Worm (Caenorhabditis elegans) whole organism, young adult: ENCODE measurements around the gene ddl-2.
A peak's percentile ranks its signal among the peaks of the same experiment; 100 is the strongest.

ENCODE experiments used
- B0019.2 ChIP-seq: fragments of 200-800 bp; sonication (Bioruptor generic); conservative IDR thresholded peaks from 2 replicates; pipeline ENCODE4 v1.3.6; 2022; ENCODE audit warnings: missing genetic modification reagents, missing genetic modification characterization, missing compliant biosample characterization
- B0261.1 ChIP-seq: sonication (generic microtip); optimal IDR thresholded peaks from 2 replicates; lab custom pipeline; 2016; ENCODE audit warnings: mild to moderate bottlenecking, missing genetic modification characterization, moderate library complexity, missing compliant biosample characterization
- B0336.3 ChIP-seq: fragments of 200-800 bp; sonication (Bioruptor generic); IDR thresholded peaks from 2 replicates; pipeline ENCODE4 v1.3.6; 2022; ENCODE audit warnings: missing genetic modification characterization, missing compliant biosample characterization
- F33H1.4 ChIP-seq: fragments of 200-800 bp; sonication (Bioruptor generic); IDR thresholded peaks from 2 replicates; pipeline ENCODE4 v1.3.6; 2022; ENCODE audit warnings: missing genetic modification reagents, missing genetic modification characterization, missing compliant biosample characterization
- F37B4.10 ChIP-seq: fragments of 200-800 bp; sonication (Bioruptor generic); IDR thresholded peaks from 2 replicates; pipeline ENCODE4 v1.3.6; 2022; ENCODE audit warnings: missing genetic modification characterization, missing compliant biosample characterization
- F39B2.1 ChIP-seq: fragments of 200-800 bp; sonication (Bioruptor generic); IDR thresholded peaks from 2 replicates; pipeline ENCODE4 v1.3.6; 2022; ENCODE audit warnings: missing genetic modification reagents, missing genetic modification characterization, missing compliant biosample characterization
- F49E8.2 ChIP-seq: sonication (generic microtip); optimal IDR thresholded peaks from 3 replicates; lab custom pipeline; 2017; ENCODE audit warnings: missing genetic modification characterization, mild to moderate bottlenecking, missing compliant biosample characterization, antibody characterized with exemption, moderate library complexity; ENCODE audit not compliant: insufficient read depth
- Y53G8AR.9 ChIP-seq: fragments of 200-800 bp; sonication (Bioruptor generic); conservative IDR thresholded peaks from 2 replicates; pipeline ENCODE4 v1.3.6; 2022; ENCODE audit warnings: missing genetic modification reagents, missing genetic modification characterization, missing compliant biosample characterization
- Y79H2A.3 ChIP-seq: fragments of 200-800 bp; sonication (Bioruptor generic); conservative IDR thresholded peaks from 2 replicates; pipeline ENCODE4 v1.3.6; 2022; ENCODE audit warnings: missing genetic modification reagents, missing genetic modification characterization, missing compliant biosample characterization
- ZK185.1 ChIP-seq: sonication (generic microtip); optimal IDR thresholded peaks from 2 replicates; lab custom pipeline; 2016; ENCODE audit warnings: mild to moderate bottlenecking, missing genetic modification characterization, missing compliant biosample characterization; ENCODE audit not compliant: poor library complexity, severe bottlenecking
- ccch-3 ChIP-seq: fragments of 200-800 bp; sonication (Bioruptor generic); optimal IDR thresholded peaks from 2 replicates; lab custom pipeline; 2018; ENCODE audit warnings: mild to moderate bottlenecking, missing genetic modification characterization, missing compliant biosample characterization
- cebp-2 ChIP-seq: fragments of 200-800 bp; sonication (Bioruptor generic); IDR thresholded peaks from 2 replicates; pipeline ENCODE4 v1.3.6; 2022; ENCODE audit warnings: missing genetic modification characterization, missing compliant biosample characterization
- ceh-27 ChIP-seq: fragments of 200-800 bp; sonication (Bioruptor generic); optimal IDR thresholded peaks from 2 replicates; lab custom pipeline; 2018; ENCODE audit warnings: mild to moderate bottlenecking, missing genetic modification characterization, moderate library complexity, missing compliant biosample characterization
- die-1 ChIP-seq: sonication (generic microtip); optimal IDR thresholded peaks from 2 replicates; lab custom pipeline; 2016; ENCODE audit warnings: missing genotype, mild to moderate bottlenecking, missing genetic modification characterization, missing compliant biosample characterization
- dpl-1 ChIP-seq: fragments of 150-350 bp; optimal IDR thresholded peaks from 2 replicates; lab custom pipeline; 2014; ENCODE audit warnings: missing biosample characterization, missing genetic modification reagents, missing genetic modification characterization
- efl-1 ChIP-seq: fragments of 150-350 bp; optimal IDR thresholded peaks from 2 replicates; lab custom pipeline; 2014; ENCODE audit warnings: missing biosample characterization, missing genetic modification reagents, missing genetic modification characterization
- ekl-4 ChIP-seq: fragments of 200-800 bp; sonication (Bioruptor generic); IDR thresholded peaks from 2 replicates; pipeline ENCODE4 v1.3.6; 2022; ENCODE audit warnings: missing genetic modification reagents, missing genetic modification characterization, missing compliant biosample characterization
- gei-17 ChIP-seq: fragments of 200-800 bp; sonication (Bioruptor generic); optimal IDR thresholded peaks from 2 replicates; lab custom pipeline; 2018; ENCODE audit warnings: mild to moderate bottlenecking, missing genetic modification characterization, missing compliant biosample characterization
- him-1 ChIP-seq: sonication (generic microtip); optimal IDR thresholded peaks from 2 replicates; lab custom pipeline; 2016; ENCODE audit warnings: missing genotype, missing genetic modification reagents, missing genetic modification characterization, missing compliant biosample characterization
- let-526 ChIP-seq: fragments of 200-800 bp; sonication (Bioruptor generic); IDR thresholded peaks from 2 replicates; pipeline ENCODE4 v1.3.6; 2022; ENCODE audit warnings: missing genetic modification reagents, missing genetic modification characterization, missing compliant biosample characterization
- lin-26 ChIP-seq: fragments of 200-800 bp; sonication (Bioruptor generic); IDR thresholded peaks from 2 replicates; pipeline ENCODE4 v1.3.6; 2022; ENCODE audit warnings: missing genetic modification reagents, missing genetic modification characterization, missing compliant biosample characterization
- lsl-1 ChIP-seq: fragments of 200-800 bp; sonication (Bioruptor generic); optimal IDR thresholded peaks from 2 replicates; lab custom pipeline; 2018; ENCODE audit warnings: mild to moderate bottlenecking, missing genetic modification characterization, moderate library complexity, missing compliant biosample characterization
- mcd-1 ChIP-seq: fragments of 200-800 bp; sonication (Bioruptor generic); IDR thresholded peaks from 2 replicates; pipeline ENCODE4 v1.3.6; 2022; ENCODE audit warnings: missing genetic modification reagents, missing genetic modification characterization, missing compliant biosample characterization
- mel-28 ChIP-seq: sonication (generic microtip); optimal IDR thresholded peaks from 2 replicates; lab custom pipeline; 2016; ENCODE audit warnings: borderline replicate concordance, mild to moderate bottlenecking, missing genetic modification characterization, missing compliant biosample characterization
- mxl-1 ChIP-seq: sonication (generic microtip); optimal IDR thresholded peaks from 2 replicates; lab custom pipeline; 2016; ENCODE audit warnings: missing genetic modification characterization, missing compliant biosample characterization
- nfya-2 ChIP-seq: fragments of 200-800 bp; sonication (Bioruptor generic); IDR thresholded peaks from 2 replicates; pipeline ENCODE4 v1.3.6; 2022; ENCODE audit warnings: missing genetic modification reagents, missing genetic modification characterization, missing compliant biosample characterization
- nfyb-1 ChIP-seq: fragments of 200-800 bp; sonication (Bioruptor generic); IDR thresholded peaks from 2 replicates; pipeline ENCODE4 v1.3.6; 2022; ENCODE audit warnings: missing genetic modification reagents, missing genetic modification characterization, missing compliant biosample characterization
- nhr-179 ChIP-seq: sonication (generic microtip); optimal IDR thresholded peaks from 2 replicates; lab custom pipeline; 2016; ENCODE audit warnings: mild to moderate bottlenecking, missing genetic modification characterization, missing compliant biosample characterization
- nhr-80 ChIP-seq: sonication (generic microtip); optimal IDR thresholded peaks from 2 replicates; lab custom pipeline; 2016; ENCODE audit warnings: missing genetic modification characterization, missing compliant biosample characterization
- pha-4 ChIP-seq: fragments of 150-350 bp; sonication (generic microtip); optimal IDR thresholded peaks from 2 replicates; lab custom pipeline; 2014; ENCODE audit warnings: missing biosample characterization, missing genetic modification reagents, missing genetic modification characterization
- rec-8 ChIP-seq, 2 experiments: sonication (generic microtip); optimal IDR thresholded peaks; 2 replicates each; lab custom pipeline; 2016; ENCODE audit warnings: mild to moderate bottlenecking in 2 of 2, missing genetic modification characterization in 2 of 2, missing genetic modification reagents in 2 of 2, missing genotype in 2 of 2, missing biosample characterization in 1 of 2, missing compliant biosample characterization in 1 of 2, moderate library complexity in 1 of 2
- sdz-38 ChIP-seq: sonication (generic microtip); optimal IDR thresholded peaks from 2 replicates; lab custom pipeline; 2016; ENCODE audit warnings: missing genotype, missing genetic modification characterization, missing compliant biosample characterization
- snpc-1.3 ChIP-seq: sonication (generic microtip); optimal IDR thresholded peaks from 2 replicates; lab custom pipeline; 2017; ENCODE audit warnings: missing genetic modification characterization, mild to moderate bottlenecking, missing compliant biosample characterization, antibody characterized with exemption, moderate library complexity, missing genotype, missing genetic modification reagents; ENCODE audit not compliant: insufficient read depth
- snpc-4 ChIP-seq, 5 experiments: fragments of 150-350 bp in 1 of 5; sonication (generic microtip) in 4 of 5; optimal IDR thresholded peaks; 2 replicates each; lab custom pipeline; 2014 to 2018; ENCODE audit warnings: missing genetic modification characterization in 5 of 5, missing biosample characterization in 3 of 5, antibody characterized with exemption in 2 of 5, mild to moderate bottlenecking in 2 of 5, missing compliant biosample characterization in 2 of 5, missing genotype in 2 of 5, moderate library complexity in 2 of 5, missing genetic modification reagents in 1 of 5
- tlf-1 ChIP-seq: fragments of 200-800 bp; sonication (Bioruptor generic); optimal IDR thresholded peaks from 2 replicates; lab custom pipeline; 2018; ENCODE audit warnings: mild to moderate bottlenecking, missing genetic modification characterization, missing compliant biosample characterization
- unc-62 ChIP-seq: fragments of 150-350 bp; optimal IDR thresholded peaks from 2 replicates; lab custom pipeline; 2014; ENCODE audit warnings: missing biosample characterization, missing genetic modification reagents, missing genetic modification characterization
- zfh-2 ChIP-seq: fragments of 200-800 bp; sonication (Bioruptor generic); conservative IDR thresholded peaks from 2 replicates; pipeline ENCODE4 v1.3.6; 2022; ENCODE audit warnings: missing genetic modification reagents, missing genetic modification characterization, missing compliant biosample characterization
- ztf-28 ChIP-seq: fragments of 200-800 bp; sonication (Bioruptor generic); IDR thresholded peaks from 2 replicates; pipeline ENCODE4 v1.3.6; 2022; ENCODE audit warnings: missing genetic modification reagents, missing genetic modification characterization, missing compliant biosample characterization

ddl-2 gene

ce11 chrII:13521977-13522404 lies 25.5 kb downstream of the ddl-2 start (continued):
- TF ChIP-seq pha-4 (tag; lab: Kevin White, UChicago): no peak
- TF ChIP-seq snpc-1.3: peak; percentile 74
- TF ChIP-seq B0019.2 (GFP tag; lab: Robert Waterston, UW): 0 out of 2 replicates have a peak, but pooled peaks have one; percentile 50
- no peak for TF ChIP-seq mel-28 (tag; lab: Kevin White, UChicago)
- no peak for TF ChIP-seq dpl-1
- TF ChIP-seq ekl-4 (GFP tag; lab: Robert Waterston, UW): peak; percentile 87
- no peak for TF ChIP-seq unc-62 (GFP tag; lab: Kevin White, UChicago)
- no peak for TF ChIP-seq F39B2.1 (GFP tag; lab: Robert Waterston, UW)
- peak; percentile 83 for TF ChIP-seq lin-26 (GFP tag; lab: Robert Waterston, UW)
- TF ChIP-seq gei-17 (GFP tag; lab: Kevin White, UChicago): no peak
- no peak for TF ChIP-seq B0261.1 (tag; lab: Kevin White, UChicago)
- TF ChIP-seq nhr-80 (tag; lab: Kevin White, UChicago): no peak
- TF ChIP-seq lsl-1 (GFP tag; lab: Kevin White, UChicago): peak; percentile 76
- no peak for TF ChIP-seq nhr-179 (tag; lab: Kevin White, UChicago)
- 0 out of 2 replicates have a peak, but pooled peaks have one; percentile 42 for TF ChIP-seq let-526 (GFP tag; lab: Robert Waterston, UW)
- peak; percentile 76 for TF ChIP-seq Y79H2A.3 (GFP tag; lab: Robert Waterston, UW)
- TF ChIP-seq ceh-27 (GFP tag; lab: Kevin White, UChicago): peak; percentile 26
- TF ChIP-seq sdz-38 (tag; lab: Kevin White, UChicago): no peak
- TF ChIP-seq nfyb-1 (GFP tag; lab: Robert Waterston, UW): no peak; the same call in 1 of the 2 replicates
- peak; percentile 88; the same call in 1 of the 2 replicates for TF ChIP-seq nfya-2
- TF ChIP-seq efl-1 (GFP tag; lab: Kevin White, UChicago): peak; percentile 30
- TF ChIP-seq mxl-1 (tag; lab: Kevin White, UChicago): no peak
- no peak for TF ChIP-seq ZK185.1 (tag; lab: Kevin White, UChicago)
- no peak for TF ChIP-seq ztf-28 (GFP tag; lab: Robert Waterston, UW)
- peak; percentile 97 for TF ChIP-seq snpc-4 (GFP tag; optimal IDR thresholded peaks at IDR 0.05; lab: Kevin White, UChicago)
- TF ChIP-seq snpc-4 (tag; optimal IDR thresholded peaks at IDR 0.05; lab: Kevin White, UChicago): peak; percentile 94 to 98 (median 96)
- no peak for TF ChIP-seq tlf-1
- peak; percentile 18 for TF ChIP-seq die-1
- TF ChIP-seq F37B4.10 (GFP tag; lab: Robert Waterston, UW): no peak
- 0 out of 2 replicates have a peak, but pooled peaks have one; percentile 8 for TF ChIP-seq cebp-2 (GFP tag; lab: Robert Waterston, UW)
- TF ChIP-seq B0336.3 (GFP tag; lab: Robert Waterston, UW): peak; percentile 52; the same call in 1 of the 2 replicates
- no peak for TF ChIP-seq ccch-3 (GFP tag; lab: Kevin White, UChicago)
- 0 out of 2 replicates have a peak, but pooled peaks have one; percentile 12 for TF ChIP-seq zfh-2 (GFP tag; lab: Robert Waterston, UW)
- TF ChIP-seq Y53G8AR.9 (GFP tag; lab: Robert Waterston, UW): no peak
- peak; percentile 99 for TF ChIP-seq him-1 (tag; lab: Kevin White, UChicago)
- TF ChIP-seq F49E8.2: peak; percentile 84
- peak in 1 of 2 experiments; percentile 51 for TF ChIP-seq rec-8 (tag; optimal IDR thresholded peaks at IDR 0.05; lab: Kevin White, UChicago)
- TF ChIP-seq mcd-1: peak; percentile 56
- TF ChIP-seq F33H1.4 (GFP tag; lab: Robert Waterston, UW): peak; percentile 60
- TF ChIP-seq, all 124 proteins: peak for 45
